Worm (Caenorhabditis elegans): Measurements from ENCODE around the gene Y116F11A.1.
A peak's percentile ranks its signal among the peaks of the same experiment; 100 is the strongest.

Gene Y116F11A.1

DNA sequence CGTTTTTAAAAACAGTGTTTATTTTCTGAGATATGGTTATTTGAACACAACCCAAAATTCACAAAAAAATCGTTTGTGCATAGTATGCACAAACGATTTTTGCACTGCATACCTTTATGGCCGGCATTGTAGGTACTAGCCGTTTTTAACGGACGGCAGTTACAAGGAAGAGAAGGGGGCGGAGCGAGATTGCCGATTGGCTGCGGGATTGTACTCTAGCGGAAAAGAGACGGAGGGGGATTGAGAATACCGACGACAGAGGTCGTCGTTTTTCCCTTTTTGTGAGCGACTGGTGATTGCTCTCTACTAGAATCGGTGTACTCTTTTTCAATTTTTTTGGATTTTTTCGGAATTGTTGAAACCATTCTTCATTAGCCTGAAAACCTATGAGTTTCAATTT is 37.3 kb downstream of the Y116F11A.1 start:
- TF ChIP-seq sea-2 (GFP tag; optimal IDR thresholded peaks at IDR 0.05) (no peak), nfya-1 (tag; optimal IDR thresholded peaks at IDR 0.05; ENCODE audit: insufficient read depth) (peak; percentile 62), pqm-1 (tag; optimal IDR thresholded peaks at IDR 0.05) (no peak), lsy-12 (tag; optimal IDR thresholded peaks at IDR 0.05) (no peak), ceh-82 (tag; optimal IDR thresholded peaks at IDR 0.05) (no peak), nhr-12 (tag; optimal IDR thresholded peaks at IDR 0.05) (no peak), ztf-4 (tag; optimal IDR thresholded peaks at IDR 0.05) (no peak), ceh-28 (tag; optimal IDR thresholded peaks at IDR 0.05) (no peak), nhr-28 (tag; optimal IDR thresholded peaks at IDR 0.05) (no peak)

- TF ChIP-seq skn-1 (tag; optimal IDR thresholded peaks at IDR 0.05) (no peak), nhr-11 (tag; optimal IDR thresholded peaks at IDR 0.05) (no peak), ztf-11 (tag; optimal IDR thresholded peaks at IDR 0.05) (no peak), nhr-76 (tag; optimal IDR thresholded peaks at IDR 0.05) (no peak), ceh-82 (tag; optimal IDR thresholded peaks at IDR 0.05) (no peak), nhr-12 (tag; optimal IDR thresholded peaks at IDR 0.05) (no peak), elt-3 (tag; optimal IDR thresholded peaks at IDR 0.05) (no peak)
Observed at ce11 chrV:19771660-19772059, 41.3 kb downstream of the Y116F11A.1 start, which contains the start of gene M162.15. Gene M162.15, minus strand, starts transcription at chrV:19771760.

ce11 chrV:19777227-19777626 is 46.8 kb downstream of the Y116F11A.1 start, which contains the start of gene fbxa-118:
Gene fbxa-118, minus strand, starts transcription at chrV:19777327.
- TF ChIP-seq sea-2 (GFP tag; optimal IDR thresholded peaks at IDR 0.05): no peak
- TF ChIP-seq ceh-28 (tag; optimal IDR thresholded peaks at IDR 0.05): no peak
- TF ChIP-seq nhr-67 (tag; optimal IDR thresholded peaks at IDR 0.05): no peak
- TF ChIP-seq mdl-1 (tag; optimal IDR thresholded peaks at IDR 0.05): no peak
- no peak for TF ChIP-seq mml-1 (tag; optimal IDR thresholded peaks at IDR 0.05)
- TF ChIP-seq nhr-237 (tag; optimal IDR thresholded peaks at IDR 0.05): no peak
- no peak for TF ChIP-seq nhr-25 (tag; optimal IDR thresholded peaks at IDR 0.05)
- TF ChIP-seq lin-15B (tag; optimal IDR thresholded peaks at IDR 0.05): no peak
- no peak for TF ChIP-seq fkh-10 (GFP tag; optimal IDR thresholded peaks at IDR 0.05)
- no peak for TF ChIP-seq pha-4 (tag; optimal IDR thresholded peaks at IDR 0.05)
- TF ChIP-seq skn-1 (tag; optimal IDR thresholded peaks at IDR 0.05): no peak
- TF ChIP-seq lin-39 (tag; optimal IDR thresholded peaks at IDR 0.05): no peak
- no peak for TF ChIP-seq nhr-23 (tag; optimal IDR thresholded peaks at IDR 0.05)
- TF ChIP-seq ceh-82 (tag; optimal IDR thresholded peaks at IDR 0.05): no peak
- TF ChIP-seq ceh-9 (tag; optimal IDR thresholded peaks at IDR 0.05): no peak
- no peak for TF ChIP-seq nhr-11 (tag; optimal IDR thresholded peaks at IDR 0.05)
- no peak for TF ChIP-seq fos-1 (tag; optimal IDR thresholded peaks at IDR 0.05)
- no peak for TF ChIP-seq fkh-2 (tag; optimal IDR thresholded peaks at IDR 0.05)
- no peak for TF ChIP-seq elt-3 (tag; optimal IDR thresholded peaks at IDR 0.05)

- TF ChIP-seq hmg-11 (tag; optimal IDR thresholded peaks at IDR 0.05): no peak
- no peak for TF ChIP-seq ceh-28 (tag; optimal IDR thresholded peaks at IDR 0.05)
- no peak for TF ChIP-seq nhr-67 (tag; optimal IDR thresholded peaks at IDR 0.05)
- no peak for TF ChIP-seq ama-1 (optimal IDR thresholded peaks at IDR 0.05)
- no peak for TF ChIP-seq nhr-12 (tag; optimal IDR thresholded peaks at IDR 0.05)
- no peak for TF ChIP-seq ztf-4 (tag; optimal IDR thresholded peaks at IDR 0.05)
- no peak for TF ChIP-seq egl-5 (tag; optimal IDR thresholded peaks at IDR 0.05)
- TF ChIP-seq fos-1 (tag; optimal IDR thresholded peaks at IDR 0.05): no peak
- TF ChIP-seq R02D3.7 (tag; optimal IDR thresholded peaks at IDR 0.05): no peak
- TF ChIP-seq jun-1 (tag; optimal IDR thresholded peaks at IDR 0.05): no peak
- TF ChIP-seq fkh-10 (GFP tag; optimal IDR thresholded peaks at IDR 0.05): no peak
- TF ChIP-seq daf-12 (tag; optimal IDR thresholded peaks at IDR 0.05): no peak
- no peak for TF ChIP-seq unc-62 (GFP tag; optimal IDR thresholded peaks at IDR 0.05)
Observed at ce11 chrV:19778608-19779007, 48.2 kb downstream of the Y116F11A.1 start, which contains the start of gene fbxa-194. Gene fbxa-194, minus strand, starts transcription at chrV:19778708.

DNA sequence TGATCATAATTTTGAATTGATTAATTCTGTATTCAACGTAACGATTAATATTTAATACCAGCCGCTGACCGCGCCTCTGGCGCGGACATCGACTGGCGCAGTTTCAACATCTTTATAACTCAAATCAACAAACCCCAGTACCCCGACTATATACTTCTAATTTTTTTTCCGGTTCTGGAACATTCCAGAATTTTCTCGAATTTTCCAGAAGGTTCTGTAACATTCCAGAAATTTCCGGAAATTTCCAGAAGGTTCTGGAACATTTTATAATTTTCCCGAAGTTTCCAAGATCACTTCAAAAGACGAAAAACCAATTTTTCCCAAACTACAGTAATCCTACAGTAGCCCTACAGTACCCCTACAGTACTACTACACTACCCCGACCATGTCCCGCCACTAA is 48.8 kb downstream of the Y116F11A.1 start:
- TF ChIP-seq aly-2 (tag; optimal IDR thresholded peaks at IDR 0.05) (no peak), eor-1 (tag; optimal IDR thresholded peaks at IDR 0.05) (no peak), R02D3.7 (tag; optimal IDR thresholded peaks at IDR 0.05) (no peak), elt-1 (tag; optimal IDR thresholded peaks at IDR 0.05) (no peak), tbx-2 (tag; optimal IDR thresholded peaks at IDR 0.05) (no peak), ztf-11 (tag; optimal IDR thresholded peaks at IDR 0.05) (no peak), ceh-82 (tag; optimal IDR thresholded peaks at IDR 0.05) (no peak), egl-27 (tag; optimal IDR thresholded peaks at IDR 0.05) (no peak), fkh-10 (GFP tag; optimal IDR thresholded peaks at IDR 0.05) (no peak), ceh-16 (tag; optimal IDR thresholded peaks at IDR 0.05) (no peak), skn-1 (tag; optimal IDR thresholded peaks at IDR 0.05) (no peak), sea-2 (GFP tag; optimal IDR thresholded peaks at IDR 0.05) (no peak), ceh-28 (tag; optimal IDR thresholded peaks at IDR 0.05) (no peak), nhr-76 (tag; optimal IDR thresholded peaks at IDR 0.05) (no peak), pha-4 (tag; optimal IDR thresholded peaks at IDR 0.05) (no peak), fos-1 (tag; optimal IDR thresholded peaks at IDR 0.05) (no peak)
